Fruit fly (Drosophila melanogaster) whole organism, larva: Measurements from ENCODE around the gene RabX5.

Experiments used
- noc ChIP-seq: fragments of 200-800 bp; sonication (Bioruptor generic); optimal IDR thresholded peaks from 3 replicates; lab custom pipeline; 2019; ENCODE audit warnings: missing biosample characterization, mild to moderate bottlenecking, missing genetic modification characterization, moderate library complexity

Gene RabX5

DNA sequence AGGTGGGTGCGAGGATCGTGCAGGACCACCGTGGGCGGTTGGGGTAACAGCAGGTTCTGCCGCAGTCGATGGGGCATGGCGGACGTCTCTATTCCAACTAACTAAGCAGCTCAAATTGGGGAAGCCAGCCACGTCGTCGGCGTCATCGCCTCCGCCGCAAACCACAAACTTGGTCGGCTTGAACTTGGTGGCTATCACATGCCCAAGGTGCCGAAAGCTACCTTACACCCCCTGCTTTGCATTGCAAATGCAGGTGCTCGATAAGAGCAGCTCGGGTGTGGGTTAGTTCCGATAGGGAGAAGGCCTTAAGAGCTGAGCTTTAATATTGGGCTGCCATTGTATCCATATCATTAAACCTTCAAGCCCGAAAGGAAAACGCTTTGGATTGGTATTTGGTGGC, at the start of gene RabX5:
Gene RabX5, minus strand, starts transcription at position 101 of the 400 bp plus-strand sequence.
- no peak for TF ChIP-seq noc

dm6 chr3L:1711218-1711617, 41.3 kb upstream of the RabX5 start:
- TF ChIP-seq noc, result no peak

DNA sequence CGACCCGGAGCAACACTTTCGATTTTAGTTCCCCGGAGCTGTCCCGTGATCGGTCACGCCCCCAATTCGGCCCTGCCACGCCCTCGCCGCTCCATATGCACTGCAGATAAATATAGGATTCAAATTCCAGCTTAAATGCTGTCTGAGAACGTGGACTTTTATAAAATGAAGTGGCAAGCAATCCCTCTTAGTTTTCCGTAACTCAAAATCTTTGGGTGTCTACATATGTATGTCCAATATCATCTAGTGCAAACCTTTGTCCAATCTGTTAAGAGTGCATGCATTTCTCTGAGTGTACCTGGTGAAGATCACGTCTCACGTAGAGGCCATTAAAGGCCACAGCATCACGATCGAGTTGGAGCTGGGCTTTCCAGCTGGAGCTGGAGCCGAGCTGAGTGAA, 40.7 kb upstream of the RabX5 start:
- no peak for TF ChIP-seq noc

- no peak for TF ChIP-seq noc
Observed at dm6 chr3L:1709161-1709560, 39.3 kb upstream of the RabX5 start.

- no peak for TF ChIP-seq noc
Observed at dm6 chr3L:1702367-1702927, 32.5 kb upstream of the RabX5 start, which contains the start of gene CG13931. Gene CG13931, minus strand, starts transcription at chr3L:1702407.

- TF ChIP-seq noc, result no peak
Observed at dm6 chr3L:1694317-1694716, 24.4 kb upstream of the RabX5 start, which contains the start of gene CG12011. Gene CG12011, plus strand, starts transcription at chr3L:1694617.

dm6 chr3L:1692859-1693258, 23.0 kb upstream of the RabX5 start:
- TF ChIP-seq noc, result no peak

DNA sequence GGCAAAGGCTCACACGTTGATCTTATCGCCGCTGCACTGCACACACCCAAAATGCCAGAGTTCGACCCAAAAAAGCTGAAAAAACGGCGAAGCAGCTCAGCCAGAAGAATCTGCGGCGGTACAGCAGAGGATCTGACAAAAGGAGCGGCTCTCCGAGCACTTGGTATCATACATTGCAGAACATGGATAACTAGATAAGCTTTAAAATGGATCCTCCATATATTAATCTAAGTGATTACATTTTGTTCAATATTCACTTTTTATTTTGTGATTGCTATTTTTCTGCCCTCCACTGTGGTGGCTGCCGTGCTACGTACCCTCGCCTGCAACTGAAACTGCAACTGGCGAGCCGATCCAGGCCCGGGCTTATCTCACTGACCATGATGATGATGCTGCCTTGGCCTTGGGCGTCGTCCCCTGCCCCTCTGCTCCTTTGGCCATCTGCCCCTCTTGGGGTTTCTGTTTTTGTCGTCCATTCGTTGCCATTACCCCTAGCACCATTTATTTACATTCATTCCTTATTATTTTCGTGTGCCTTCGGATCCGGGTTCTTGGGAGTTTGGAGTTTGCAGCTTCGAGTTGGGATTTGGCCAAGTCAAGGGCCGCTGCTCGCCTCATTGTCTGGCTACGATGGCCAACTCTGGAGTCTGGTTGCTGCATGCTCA, 22.3 kb upstream of the RabX5 start:
- TF ChIP-seq noc, result no peak

dm6 chr3L:1690727-1691413, 21.0 kb upstream of the RabX5 start:
- TF ChIP-seq noc, result no peak

dm6 chr3L:1688569-1688968, 18.7 kb upstream of the RabX5 start:
- TF ChIP-seq noc, result no peak

DNA sequence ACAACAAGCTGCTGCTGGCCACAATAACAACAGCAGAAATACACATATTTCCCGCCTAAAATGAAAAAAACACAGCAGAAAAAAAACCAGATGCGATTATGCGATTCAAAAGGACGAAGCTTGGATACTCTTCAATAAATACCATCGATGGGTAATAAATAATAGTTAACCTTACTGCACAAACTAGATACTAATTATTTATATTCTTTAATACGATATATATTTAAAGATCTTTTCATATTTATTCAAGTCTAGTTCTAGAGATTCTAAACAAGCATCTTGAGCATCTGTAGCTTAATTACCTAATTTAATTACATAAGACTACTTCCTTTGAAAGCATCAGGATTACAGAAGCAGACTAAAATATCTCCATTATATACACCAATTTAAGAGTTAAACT, 18.3 kb upstream of the RabX5 start:
- TF ChIP-seq noc, result no peak

- TF ChIP-seq noc, result no peak
Observed at dm6 chr3L:1683091-1683490, 13.2 kb upstream of the RabX5 start.

DNA sequence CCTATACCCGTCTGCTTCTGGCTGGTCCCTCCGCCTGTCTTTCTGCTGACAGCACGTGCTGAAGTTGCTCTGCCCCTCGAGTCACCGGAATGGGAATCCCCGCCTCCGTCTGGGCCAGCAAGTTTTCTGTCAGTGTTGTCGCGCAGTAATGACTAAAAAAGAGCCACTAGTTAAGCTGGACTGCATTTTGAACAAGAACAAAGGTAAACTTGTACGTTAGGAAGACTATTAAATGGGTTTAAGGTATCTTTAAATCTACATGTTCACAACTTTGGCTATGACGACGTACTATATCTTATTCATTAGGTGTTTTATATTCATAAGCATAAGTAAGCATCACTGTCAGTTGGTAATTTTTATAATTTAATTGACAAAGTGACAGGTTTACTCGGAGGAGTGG, 9.5 kb upstream of the RabX5 start:
- no peak for TF ChIP-seq noc

dm6 chr3L:1676222-1676621, 6.3 kb upstream of the RabX5 start:
- no peak for TF ChIP-seq noc

dm6 chr3L:1675242-1675641, 5.3 kb upstream of the RabX5 start:
- peak; percentile 17 for TF ChIP-seq noc

DNA sequence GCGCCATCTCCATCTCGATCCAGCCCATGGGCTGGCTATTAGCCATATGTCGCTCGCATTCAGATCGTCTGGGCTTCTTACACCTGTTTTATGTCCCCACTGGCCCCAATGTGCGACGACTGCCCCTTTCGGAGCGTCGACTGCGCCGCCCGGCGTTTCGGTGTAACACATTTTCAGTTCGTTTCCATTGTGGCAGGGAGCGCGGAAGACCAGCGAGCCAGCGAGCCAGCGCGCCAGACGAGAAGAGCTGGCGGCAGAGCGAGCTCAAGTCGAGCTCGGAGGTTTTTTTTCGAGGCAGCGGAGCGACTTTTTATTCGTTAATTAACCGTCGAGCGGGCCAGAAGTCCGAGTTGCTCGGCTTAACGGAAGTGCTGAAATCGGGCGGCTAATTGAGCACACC, 4.5 kb upstream of the RabX5 start, which contains the start of gene CG7991:
Gene CG7991, plus strand, starts transcription at position 329 of the 400 bp plus-strand sequence.
- TF ChIP-seq noc, result no peak

dm6 chr3L:1672627-1673026, 2.7 kb upstream of the RabX5 start, which contains the start of gene CG13930:
Gene CG13930, minus strand, starts transcription at chr3L:1672727.
- no peak for TF ChIP-seq noc

DNA sequence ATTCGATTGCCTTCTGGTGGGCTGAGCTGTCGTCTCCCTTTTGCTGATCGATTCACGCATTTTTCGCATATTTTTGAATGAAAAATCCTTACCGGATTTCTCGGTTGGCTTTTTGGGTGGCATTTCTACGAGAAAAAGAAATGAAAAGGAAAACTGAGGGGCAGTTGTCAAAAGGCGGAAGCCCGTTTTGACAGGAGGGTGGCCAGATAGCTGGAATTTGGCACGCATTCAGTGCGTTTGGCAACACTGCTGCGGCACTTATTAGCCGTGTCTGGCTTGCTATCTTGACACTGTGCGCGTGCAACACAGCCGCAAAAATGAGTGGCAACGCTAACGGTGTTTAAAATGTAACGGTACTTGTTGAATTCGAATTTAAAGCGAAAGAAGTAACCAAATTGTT, 1.4 kb downstream of the RabX5 start, which contains the start of gene RpL23A:
Gene RpL23A, minus strand, starts transcription at position 151 of the 400 bp plus-strand sequence.
- TF ChIP-seq noc, result peak; percentile 78
